Worm (Caenorhabditis elegans): ENCODE data around the gene ceh-58.
A peak's percentile ranks its signal among the peaks of the same experiment; 100 is the strongest.

Gene ceh-58

DNA sequence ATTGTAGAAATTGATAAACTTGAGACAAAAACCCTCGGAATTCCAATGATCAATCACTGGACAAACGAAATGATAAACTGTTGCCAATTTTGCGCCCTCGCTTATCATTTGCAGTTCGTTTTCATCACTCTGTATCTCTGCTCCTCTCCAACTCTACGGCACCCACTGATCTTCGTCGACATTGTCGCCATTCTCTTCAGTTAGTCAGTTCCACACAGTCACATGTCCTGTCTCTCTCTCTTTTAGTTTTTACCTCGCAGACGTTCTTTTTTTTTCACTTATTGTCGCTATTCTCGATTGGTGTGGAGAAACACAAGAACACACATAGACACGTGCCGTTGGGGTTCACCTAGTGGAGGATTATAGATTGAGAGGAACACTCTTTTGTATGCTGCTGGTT is 19.6 kb upstream of the ceh-58 start (continued):
- TF ChIP-seq lsl-1 (GFP tag; optimal IDR thresholded peaks at IDR 0.05), result no peak
- no peak for TF ChIP-seq nhr-179 (tag; optimal IDR thresholded peaks at IDR 0.05)
- TF ChIP-seq madf-10 (tag; optimal IDR thresholded peaks at IDR 0.05), result peak; percentile 52
- TF ChIP-seq sdz-38 (tag; optimal IDR thresholded peaks at IDR 0.05), result no peak
- peak; percentile 64; the same call in 1 of the 2 replicates for TF ChIP-seq lin-26 (GFP tag; IDR thresholded peaks at IDR 0.05)
- peak; percentile 48; the same call in 1 of the 2 replicates for TF ChIP-seq dox-1 (GFP tag; IDR thresholded peaks at IDR 0.05)
- peak; percentile 62; the same call in 1 of the 2 replicates for TF ChIP-seq let-526 (GFP tag; IDR thresholded peaks at IDR 0.05)
- peak; percentile 34 for TF ChIP-seq mcd-1 (GFP tag; IDR thresholded peaks at IDR 0.05)
- no peak for TF ChIP-seq F10E7.11 (tag; optimal IDR thresholded peaks at IDR 0.05)
- TF ChIP-seq F39B2.1 (GFP tag; IDR thresholded peaks at IDR 0.05), result no peak
- TF ChIP-seq attf-6 (GFP tag; IDR thresholded peaks at IDR 0.05), result no peak
- TF ChIP-seq ztf-18 (tag; optimal IDR thresholded peaks at IDR 0.05), result no peak
- TF ChIP-seq Y53F4B.3 (GFP tag; IDR thresholded peaks at IDR 0.05), result no peak
- peak; percentile 88 for TF ChIP-seq nhr-80 (tag; optimal IDR thresholded peaks at IDR 0.05)
- no peak for TF ChIP-seq nhr-120 (GFP tag; IDR thresholded peaks at IDR 0.05)
- no peak for TF ChIP-seq F57C9.4 (tag; optimal IDR thresholded peaks at IDR 0.05)
- no peak for TF ChIP-seq rec-8 (tag; optimal IDR thresholded peaks at IDR 0.05)
- TF ChIP-seq nfya-1 (tag; optimal IDR thresholded peaks at IDR 0.05; ENCODE audit: borderline replicate concordance, insufficient read depth), result no peak
- no peak for TF ChIP-seq F49E8.2 (tag; optimal IDR thresholded peaks at IDR 0.05; ENCODE audit: insufficient read depth)
- TF ChIP-seq nfyb-1 (GFP tag; IDR thresholded peaks at IDR 0.05), result peak; percentile 75; the same call in 1 of the 2 replicates
- no peak for TF ChIP-seq aptf-2 (GFP tag; conservative IDR thresholded peaks at IDR 0.05)
- TF ChIP-seq F55B11.4 (tag; optimal IDR thresholded peaks at IDR 0.05; ENCODE audit: borderline replicate concordance, insufficient read depth), result no peak
- TF ChIP-seq ceh-27 (GFP tag; optimal IDR thresholded peaks at IDR 0.05), result peak; percentile 65
- no peak for TF ChIP-seq lsy-27 (tag; optimal IDR thresholded peaks at IDR 0.05; ENCODE audit: borderline replicate concordance, insufficient read depth)
- TF ChIP-seq K12H6.12 (tag; optimal IDR thresholded peaks at IDR 0.05), result peak; percentile 43
- no peak for TF ChIP-seq lin-35 (GFP tag; optimal IDR thresholded peaks at IDR 0.05)
- no peak for TF ChIP-seq egrh-3 (GFP tag; IDR thresholded peaks at IDR 0.05)
- peak; percentile 61 for TF ChIP-seq F22D6.2 (tag; optimal IDR thresholded peaks at IDR 0.05)

DNA sequence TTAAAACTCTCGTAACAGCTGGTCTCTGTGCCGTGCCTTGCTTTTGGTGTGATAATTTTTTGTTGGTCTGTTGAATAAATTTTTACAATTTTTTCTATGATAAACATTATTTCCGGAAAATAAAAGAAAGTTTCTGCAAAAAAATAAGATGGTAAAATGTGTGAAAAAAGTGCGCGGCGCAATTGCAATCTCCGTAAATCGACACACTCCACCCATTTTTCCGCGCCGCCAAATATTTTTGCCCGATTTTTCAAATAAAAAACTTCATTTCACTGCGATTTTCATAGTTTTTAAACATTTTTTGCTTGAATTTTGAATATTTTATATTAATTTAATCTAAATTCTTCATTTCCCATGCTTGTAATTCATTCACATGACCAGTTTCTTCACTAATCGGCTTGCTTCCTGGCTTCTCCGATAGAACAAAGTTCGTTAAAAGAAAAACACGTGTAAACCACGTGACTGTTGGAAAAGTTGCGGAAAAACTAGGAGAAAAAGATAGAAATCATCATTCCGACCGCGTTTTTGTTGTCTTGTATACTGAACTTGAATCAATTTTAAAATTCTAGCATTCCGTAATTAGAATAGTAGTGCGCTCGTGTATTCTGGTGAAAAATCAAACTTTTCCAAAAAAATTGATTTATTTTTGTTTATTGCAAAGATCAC is 18.8 kb upstream of the ceh-58 start:
- TF ChIP-seq ceh-58 (GFP tag; IDR thresholded peaks at IDR 0.05), result no peak
- TF ChIP-seq T07F8.4 (tag; optimal IDR thresholded peaks at IDR 0.05), result no peak
- TF ChIP-seq ceh-27 (GFP tag; optimal IDR thresholded peaks at IDR 0.05), result peak; percentile 0
- peak; percentile 70 for TF ChIP-seq tlf-1 (GFP tag; optimal IDR thresholded peaks at IDR 0.05)
- no peak for TF ChIP-seq snpc-4 (GFP tag; optimal IDR thresholded peaks at IDR 0.05)
- TF ChIP-seq snpc-4 (tag; optimal IDR thresholded peaks at IDR 0.05), result peak in 3 of 4 experiments; percentile 30 to 49 (median 43)
- TF ChIP-seq mxl-1 (tag; optimal IDR thresholded peaks at IDR 0.05), result no peak
- TF ChIP-seq ztf-6 (GFP tag; IDR thresholded peaks at IDR 0.05), result no peak
- TF ChIP-seq fkh-3 (tag; optimal IDR thresholded peaks at IDR 0.05), result no peak
- TF ChIP-seq attf-6 (GFP tag; IDR thresholded peaks at IDR 0.05), result no peak
- TF ChIP-seq sptf-2 (GFP tag; optimal IDR thresholded peaks at IDR 0.05), result no peak
- TF ChIP-seq F23B12.7 (tag; optimal IDR thresholded peaks at IDR 0.05; ENCODE audit: insufficient read depth), result peak; percentile 65
- TF ChIP-seq nhr-179 (tag; optimal IDR thresholded peaks at IDR 0.05), result no peak
- TF ChIP-seq sdz-38 (tag; optimal IDR thresholded peaks at IDR 0.05), result no peak
- TF ChIP-seq let-526 (GFP tag; IDR thresholded peaks at IDR 0.05), result 0 out of 2 replicates have a peak, but pooled peaks have one; percentile 26
- peak; percentile 46; the same call in 1 of the 2 replicates for TF ChIP-seq mcd-1 (GFP tag; IDR thresholded peaks at IDR 0.05)
- TF ChIP-seq B0336.3 (GFP tag; IDR thresholded peaks at IDR 0.05), result peak; percentile 39; the same call in 1 of the 2 replicates
- TF ChIP-seq K12H6.12 (tag; optimal IDR thresholded peaks at IDR 0.05), result peak; percentile 32
- no peak for TF ChIP-seq C17E4.6 (GFP tag; IDR thresholded peaks at IDR 0.05)
- TF ChIP-seq F57A8.1 (GFP tag; optimal IDR thresholded peaks at IDR 0.05), result no peak
- TF ChIP-seq Y53G8AR.9 (GFP tag; conservative IDR thresholded peaks at IDR 0.05), result no peak
- TF ChIP-seq F52B5.7 (tag; optimal IDR thresholded peaks at IDR 0.05), result no peak
- peak; percentile 78 for TF ChIP-seq snpc-1.3 (tag; optimal IDR thresholded peaks at IDR 0.05; ENCODE audit: insufficient read depth)
- peak in 1 of 2 experiments; percentile 35 for TF ChIP-seq let-607 (tag; optimal IDR thresholded peaks at IDR 0.05)

All from whole organism, young adult.